Fruit fly (Drosophila melanogaster): ENCODE data around the gene Rab11.

Gene Rab11

DNA sequence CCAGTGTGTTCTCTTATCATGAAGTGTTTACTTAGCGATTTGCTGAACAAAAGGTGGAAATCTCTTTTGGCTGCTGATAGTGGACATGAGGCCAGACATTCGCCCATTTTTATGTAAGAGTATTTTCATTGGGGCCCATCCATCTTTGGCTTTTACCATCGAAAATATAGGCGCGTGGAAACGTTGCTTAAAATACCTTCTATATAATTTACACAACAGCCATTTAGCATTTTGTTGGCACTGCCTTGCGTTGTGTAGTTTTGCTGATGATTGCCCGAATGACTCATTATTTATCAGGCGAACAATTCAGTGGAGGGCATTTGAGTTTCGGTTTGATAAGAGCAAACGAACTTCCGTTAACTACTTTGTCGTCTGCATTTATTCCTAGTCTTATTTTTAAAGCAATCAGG is 50.4 kb downstream of the Rab11 start (continued):
- TF ChIP-seq dmrt99B (tag; optimal IDR thresholded peaks at IDR 0.05) = peak; percentile 53
- no peak for TF ChIP-seq onecut (GFP tag; IDR thresholded peaks at IDR 0.05)
- TF ChIP-seq vfl (GFP tag; optimal IDR thresholded peaks at IDR 0.05) = peak; percentile 0
- peak; percentile 5 for TF ChIP-seq CG12942 (GFP tag; optimal IDR thresholded peaks at IDR 0.05)
- TF ChIP-seq zf30C (GFP tag; optimal IDR thresholded peaks at IDR 0.05) = no peak
- no peak for TF ChIP-seq CG18262 (tag; optimal IDR thresholded peaks at IDR 0.05)
- TF ChIP-seq ac (GFP tag; optimal IDR thresholded peaks at IDR 0.05) = no peak
- no peak for TF ChIP-seq CG4707 (GFP tag; optimal IDR thresholded peaks at IDR 0.05)
- no peak for TF ChIP-seq CG42726 (GFP tag; IDR thresholded peaks at IDR 0.05; ENCODE audit: partially characterized antibody)
- no peak for TF ChIP-seq Awh (GFP tag; IDR thresholded peaks at IDR 0.05)
- TF ChIP-seq D (optimal IDR thresholded peaks at IDR 0.05) = no peak
- no peak for TF ChIP-seq D (GFP tag; optimal IDR thresholded peaks at IDR 0.05)
- TF ChIP-seq CG11247 (GFP tag; IDR thresholded peaks at IDR 0.05) = no peak
- TF ChIP-seq Sry-δ (GFP tag; optimal IDR thresholded peaks at IDR 0.05) = no peak
- no peak for TF ChIP-seq slp2 (GFP tag; optimal IDR thresholded peaks at IDR 0.05)
- TF ChIP-seq CG43689 (GFP tag; IDR thresholded peaks at IDR 0.05) = 0 out of 2 replicates have a peak, but pooled peaks have one; percentile 16
- no peak for TF ChIP-seq pzg (GFP tag; optimal IDR thresholded peaks at IDR 0.05)
- TF ChIP-seq cato (GFP tag; optimal IDR thresholded peaks at IDR 0.05; ENCODE audit: borderline replicate concordance) = no peak
- TF ChIP-seq Hr51 (GFP tag; optimal IDR thresholded peaks at IDR 0.05) = peak in 1 of 2 experiments; percentile 61
- TF ChIP-seq CG3065 (GFP tag; optimal IDR thresholded peaks at IDR 0.05) = no peak
- no peak for TF ChIP-seq CTCF (GFP tag; optimal IDR thresholded peaks at IDR 0.05)
- TF ChIP-seq luna (GFP tag; optimal IDR thresholded peaks at IDR 0.05) = peak; percentile 9
- peak; percentile 61 for TF ChIP-seq grau (tag; optimal IDR thresholded peaks at IDR 0.05)
- no peak for TF ChIP-seq MTF-1 (GFP tag; optimal IDR thresholded peaks at IDR 0.05; ENCODE audit: borderline replicate concordance)
- TF ChIP-seq sob (GFP tag; IDR thresholded peaks at IDR 0.05) = no peak
- no peak for TF ChIP-seq CG7987 (GFP tag; optimal IDR thresholded peaks at IDR 0.05)
- TF ChIP-seq CG11504 (tag; optimal IDR thresholded peaks at IDR 0.05) = peak; percentile 38
- peak; percentile 52 for TF ChIP-seq Bteb2 (GFP tag; optimal IDR thresholded peaks at IDR 0.05)
- TF ChIP-seq Abd-B (GFP tag; optimal IDR thresholded peaks at IDR 0.05) = no peak
- TF ChIP-seq vnd (GFP tag; IDR thresholded peaks at IDR 0.05; ENCODE audit: partially characterized antibody) = no peak
- TF ChIP-seq CG7372 (GFP tag; IDR thresholded peaks at IDR 0.05) = no peak
- TF ChIP-seq hth (optimal IDR thresholded peaks at IDR 0.05) = no peak
- 0 out of 3 replicates have a peak, but pooled peaks have one; percentile 52 for TF ChIP-seq Dbx (GFP tag; IDR thresholded peaks at IDR 0.05)
- TF ChIP-seq bigmax (GFP tag; optimal IDR thresholded peaks at IDR 0.05) = no peak
- no peak for TF ChIP-seq CG1647 (GFP tag; optimal IDR thresholded peaks at IDR 0.05)
- no peak for TF ChIP-seq Drgx (GFP tag; IDR thresholded peaks at IDR 0.05)
- peak; percentile 90 for TF ChIP-seq CG12769 (tag; optimal IDR thresholded peaks at IDR 0.05)
- TF ChIP-seq odd (GFP tag; optimal IDR thresholded peaks at IDR 0.05) = no peak
- no peak for TF ChIP-seq YL-1 (GFP tag; optimal IDR thresholded peaks at IDR 0.05)
- no peak for TF ChIP-seq ab (GFP tag; optimal IDR thresholded peaks at IDR 0.05)
- TF ChIP-seq ewg (GFP tag; optimal IDR thresholded peaks at IDR 0.05) = no peak
- no peak for TF ChIP-seq lov (optimal IDR thresholded peaks at IDR 0.05)
- no peak for TF ChIP-seq lov (GFP tag; IDR thresholded peaks at IDR 0.05)
- TF ChIP-seq CG2889 (GFP tag; IDR thresholded peaks at IDR 0.05) = no peak
- TF ChIP-seq tap (tag; optimal IDR thresholded peaks at IDR 0.05) = no peak
- 0 out of 2 replicates have a peak, but pooled peaks have one; percentile 41 for TF ChIP-seq CG10366 (GFP tag; IDR thresholded peaks at IDR 0.05)
- 0 out of 2 replicates have a peak, but pooled peaks have one; percentile 21 for TF ChIP-seq CG4730 (GFP tag; IDR thresholded peaks at IDR 0.05)
- peak; percentile 43 for TF ChIP-seq CG3847 (GFP tag; IDR thresholded peaks at IDR 0.05)
- no peak for TF ChIP-seq pnt (GFP tag; optimal IDR thresholded peaks at IDR 0.05)
- TF ChIP-seq pum (GFP tag; optimal IDR thresholded peaks at IDR 0.05) = no peak
- TF ChIP-seq CG16815 (GFP tag; optimal IDR thresholded peaks at IDR 0.05) = no peak
- no peak for TF ChIP-seq CG4617 (GFP tag; optimal IDR thresholded peaks at IDR 0.05; ENCODE audit: borderline replicate concordance)
- TF ChIP-seq Deaf1 (tag; optimal IDR thresholded peaks at IDR 0.05) = peak; percentile 17

Data from whole organism, embryonic.